Fruit fly (Drosophila melanogaster): ENCODE data around the gene CG15312.

DNA sequence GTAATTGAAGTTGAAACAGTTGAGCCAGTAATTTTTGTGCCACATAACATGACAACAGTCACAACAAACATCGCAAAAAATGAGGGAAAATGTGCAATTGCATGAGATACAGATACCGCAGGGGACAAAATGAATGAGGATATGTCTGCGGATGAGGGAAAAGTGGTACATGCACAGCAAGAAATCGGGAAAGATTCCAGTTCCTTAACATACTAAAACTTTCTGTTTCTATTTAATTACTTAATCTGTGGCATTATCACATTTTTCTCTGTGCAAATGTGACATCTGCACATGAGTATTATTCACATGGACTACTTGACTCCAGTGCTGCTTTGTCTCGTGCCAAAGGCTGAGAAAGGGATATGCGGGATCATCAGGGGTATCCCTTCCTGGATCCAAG is 22.1 kb upstream of the CG15312 start:
- TF ChIP-seq CG11617 (GFP tag; optimal IDR thresholded peaks at IDR 0.05) (no peak), tj (GFP tag; optimal IDR thresholded peaks at IDR 0.05) (no peak), Mnt (GFP tag; optimal IDR thresholded peaks at IDR 0.05) (no peak), cic (GFP tag; optimal IDR thresholded peaks at IDR 0.05) (no peak), CG7045 (GFP tag; optimal IDR thresholded peaks at IDR 0.05) (no peak), Crg-1 (GFP tag; optimal IDR thresholded peaks at IDR 0.05) (no peak), CG33017 (tag; optimal IDR thresholded peaks at IDR 0.05) (no peak), CG7101 (tag; optimal IDR thresholded peaks at IDR 0.05) (no peak), bab1 (GFP tag; optimal IDR thresholded peaks at IDR 0.05) (no peak), CG1620 (GFP tag; optimal IDR thresholded peaks at IDR 0.05) (no peak), CG14711 (tag; optimal IDR thresholded peaks at IDR 0.05) (no peak)
